Worm (Caenorhabditis elegans): ENCODE data around the gene F21A3.3.
A peak's percentile ranks its signal among the peaks of the same experiment; 100 is the strongest.

The F21A3.3 gene

DNA sequence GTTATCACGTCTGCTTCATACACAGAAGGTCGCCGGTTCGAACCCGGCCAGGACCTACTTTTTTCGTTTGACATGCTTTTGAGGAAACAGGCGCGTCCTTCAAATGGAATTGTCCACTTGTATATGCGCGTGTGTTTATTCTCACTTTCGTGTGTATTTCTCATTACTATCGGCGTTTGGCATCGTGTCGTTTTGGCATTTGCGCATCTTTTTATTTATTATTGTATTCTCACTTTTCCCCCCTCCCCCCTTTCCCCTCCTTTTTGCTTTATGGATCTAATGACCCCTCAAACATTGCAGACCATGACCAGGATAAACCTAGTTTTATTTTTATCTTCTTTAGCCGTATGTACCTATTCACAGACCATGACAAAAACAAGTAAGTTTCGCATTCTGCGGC, at the start of gene F21A3.3:
Gene F21A3.3, plus strand, starts transcription at position 301 of the 400 bp plus-strand sequence.
- no peak for TF ChIP-seq dmd-4 (tag; optimal IDR thresholded peaks at IDR 0.05)
- TF ChIP-seq crh-2 (tag; optimal IDR thresholded peaks at IDR 0.05): no peak
- no peak for TF ChIP-seq mdl-1 (tag; optimal IDR thresholded peaks at IDR 0.05)

- TF ChIP-seq ama-1 (optimal IDR thresholded peaks at IDR 0.05) (no peak), ZK546.5 (tag; optimal IDR thresholded peaks at IDR 0.05) (no peak), mbf-1 (tag; optimal IDR thresholded peaks at IDR 0.05) (no peak), peb-1 (tag; optimal IDR thresholded peaks at IDR 0.05) (no peak), lsy-2 (tag; optimal IDR thresholded peaks at IDR 0.05) (no peak), sma-9 (GFP tag; optimal IDR thresholded peaks at IDR 0.05) (no peak), sma-9 (tag; optimal IDR thresholded peaks at IDR 0.05) (no peak), snpc-4 (tag; optimal IDR thresholded peaks at IDR 0.05) (no peak)
Observed at ce11 chrV:15471029-15471428, 46.5 kb upstream of the F21A3.3 start, which contains the start of gene dpf-1. Gene dpf-1, plus strand, starts transcription at chrV:15471329.

ce11 chrV:15478597-15478996, 38.9 kb upstream of the F21A3.3 start, which contains the start of gene C06B8.2:
Gene C06B8.2, minus strand, starts transcription at chrV:15478749.
- TF ChIP-seq unc-62 (GFP tag; optimal IDR thresholded peaks at IDR 0.05) (no peak), lin-13 (GFP tag; optimal IDR thresholded peaks at IDR 0.05) (no peak), mbf-1 (tag; optimal IDR thresholded peaks at IDR 0.05) (no peak), sma-9 (GFP tag; optimal IDR thresholded peaks at IDR 0.05) (no peak), sma-9 (tag; optimal IDR thresholded peaks at IDR 0.05) (no peak), ceh-16 (tag; optimal IDR thresholded peaks at IDR 0.05) (no peak), Y55F3AM.14 (GFP tag; optimal IDR thresholded peaks at IDR 0.05) (no peak), dmd-4 (tag; optimal IDR thresholded peaks at IDR 0.05) (no peak), elt-3 (tag; optimal IDR thresholded peaks at IDR 0.05) (no peak), ztf-1 (GFP tag; conservative IDR thresholded peaks at IDR 0.05) (no peak), elt-1 (tag; optimal IDR thresholded peaks at IDR 0.05) (no peak), unc-55 (GFP tag; optimal IDR thresholded peaks at IDR 0.05) (no peak), sma-3 (GFP tag; optimal IDR thresholded peaks at IDR 0.05) (no peak), nhr-10 (tag; optimal IDR thresholded peaks at IDR 0.05) (no peak), unc-39 (tag; optimal IDR thresholded peaks at IDR 0.05) (no peak)

- no peak for TF ChIP-seq unc-39 (tag; optimal IDR thresholded peaks at IDR 0.05)
- TF ChIP-seq sma-9 (GFP tag; optimal IDR thresholded peaks at IDR 0.05): peak; percentile 15
- TF ChIP-seq sma-9 (tag; optimal IDR thresholded peaks at IDR 0.05): no peak
- peak; percentile 56 for TF ChIP-seq fos-1 (tag; optimal IDR thresholded peaks at IDR 0.05)
Observed at ce11 chrV:15479107-15479506, 38.4 kb upstream of the F21A3.3 start.

ce11 chrV:15479825-15480224, 37.7 kb upstream of the F21A3.3 start:
- TF ChIP-seq alr-1 (tag; optimal IDR thresholded peaks at IDR 0.05): no peak
- no peak for TF ChIP-seq nhr-21 (tag; optimal IDR thresholded peaks at IDR 0.05)
- no peak for TF ChIP-seq elt-1 (tag; optimal IDR thresholded peaks at IDR 0.05)

DNA sequence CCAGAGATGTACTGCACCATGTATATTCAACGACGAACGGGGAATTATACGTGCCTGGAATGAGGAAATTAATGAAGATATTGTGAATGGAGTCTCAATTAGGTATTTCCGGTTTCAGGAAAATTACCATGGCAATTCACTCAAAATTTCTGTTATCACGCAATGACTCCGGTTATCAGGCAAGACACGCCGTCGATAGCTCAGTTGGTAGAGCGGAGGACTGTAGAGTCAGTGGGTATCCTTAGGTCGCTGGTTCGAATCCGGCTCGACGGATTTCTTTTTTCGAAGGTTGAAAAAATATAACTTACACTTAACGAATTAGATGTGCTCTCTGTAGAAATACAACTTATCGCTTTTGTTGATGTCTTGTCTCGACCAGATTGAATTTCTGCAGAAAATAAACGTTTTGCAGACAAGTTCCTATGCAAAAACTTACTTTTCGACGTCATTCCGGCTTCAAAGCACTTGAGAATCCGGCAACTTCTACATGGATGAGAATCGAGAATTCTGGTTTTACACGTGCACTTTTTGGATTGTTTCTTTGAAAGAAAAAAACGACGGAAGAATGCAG, 36.9 kb upstream of the F21A3.3 start:
- no peak for TF ChIP-seq snpc-4 (tag; optimal IDR thresholded peaks at IDR 0.05)
- no peak for TF ChIP-seq lin-11 (tag; optimal IDR thresholded peaks at IDR 0.05)
- TF ChIP-seq egl-27 (tag; optimal IDR thresholded peaks at IDR 0.05): no peak
- TF ChIP-seq nhr-10 (tag; optimal IDR thresholded peaks at IDR 0.05): no peak
- no peak for TF ChIP-seq Y55F3AM.14 (GFP tag; optimal IDR thresholded peaks at IDR 0.05)
- no peak for TF ChIP-seq ama-1 (optimal IDR thresholded peaks at IDR 0.05)
- TF ChIP-seq ceh-82 (tag; optimal IDR thresholded peaks at IDR 0.05): no peak
- no peak for TF ChIP-seq zag-1 (tag; optimal IDR thresholded peaks at IDR 0.05)
- TF ChIP-seq lsy-2 (tag; optimal IDR thresholded peaks at IDR 0.05): no peak
- no peak for TF ChIP-seq blmp-1 (tag; optimal IDR thresholded peaks at IDR 0.05; ENCODE audit: insufficient read depth)
- TF ChIP-seq gmeb-1 (tag; optimal IDR thresholded peaks at IDR 0.05): no peak
- no peak for TF ChIP-seq nhr-12 (tag; optimal IDR thresholded peaks at IDR 0.05)
- no peak for TF ChIP-seq mbf-1 (tag; optimal IDR thresholded peaks at IDR 0.05)
- no peak for TF ChIP-seq nhr-129 (tag; optimal IDR thresholded peaks at IDR 0.05)

Data from whole organism, L2 larva.